Fruit fly (Drosophila melanogaster) whole organism, embryonic: ENCODE data around the gene CG18545.

ENCODE experiments used
- CG11504 ChIP-seq: fragments of 200-800 bp; sonication (Bioruptor generic); optimal IDR thresholded peaks from 3 replicates; lab custom pipeline; 2019; ENCODE audit warnings: missing biosample characterization, mild to moderate bottlenecking, missing genetic modification characterization, moderate library complexity
- CG12104 ChIP-seq: fragments of 200-800 bp; sonication (Bioruptor generic); optimal IDR thresholded peaks from 3 replicates; lab custom pipeline; 2016; ENCODE audit warnings: missing biosample characterization, missing genetic modification characterization
- CG1233 ChIP-seq: fragments of 200-800 bp; sonication (Bioruptor generic); optimal IDR thresholded peaks from 4 replicates; lab custom pipeline; 2018; ENCODE audit warnings: missing biosample characterization, mild to moderate bottlenecking, missing genetic modification characterization
- CG12942 ChIP-seq: fragments of 200-800 bp; sonication (Bioruptor generic); optimal IDR thresholded peaks from 3 replicates; lab custom pipeline; 2016; ENCODE audit warnings: missing biosample characterization, missing genetic modification characterization
- CG13287 ChIP-seq: fragments of 200-800 bp; sonication (Bioruptor generic); IDR thresholded peaks from 2 replicates; pipeline ENCODE4 v1.3.6; 2022; ENCODE audit warnings: missing biosample characterization, missing genetic modification characterization; ENCODE audit not compliant: partially characterized antibody
- CG13296 ChIP-seq: fragments of 200-800 bp; sonication (Bioruptor generic); optimal IDR thresholded peaks from 3 replicates; lab custom pipeline; 2018; ENCODE audit warnings: missing biosample characterization, mild to moderate bottlenecking, missing genetic modification characterization
- CG15073 ChIP-seq: fragments of 200-800 bp; sonication (Bioruptor generic); optimal IDR thresholded peaks from 2 replicates; lab custom pipeline; 2016; ENCODE audit warnings: missing biosample characterization, missing genetic modification characterization
- CG18599 ChIP-seq: fragments of 200-800 bp; sonication (Bioruptor generic); optimal IDR thresholded peaks from 3 replicates; lab custom pipeline; 2017; ENCODE audit warnings: missing biosample characterization, missing genetic modification characterization, mild to moderate bottlenecking, moderate library complexity, missing genetic modification reagents
- CG4282 ChIP-seq: fragments of 200-800 bp; sonication (Bioruptor generic); optimal IDR thresholded peaks from 2 replicates; lab custom pipeline; 2016; ENCODE audit warnings: missing biosample characterization, missing genetic modification characterization
- CG5180 ChIP-seq: fragments of 200-800 bp; sonication (Bioruptor generic); optimal IDR thresholded peaks from 3 replicates; lab custom pipeline; 2017; ENCODE audit warnings: missing biosample characterization, missing genetic modification characterization, mild to moderate bottlenecking, moderate library complexity, missing genetic modification reagents
- CG6654 ChIP-seq: fragments of 200-800 bp; sonication (Bioruptor generic); optimal IDR thresholded peaks from 2 replicates; lab custom pipeline; 2017; ENCODE audit warnings: missing biosample characterization, mild to moderate bottlenecking, missing genetic modification characterization
- CG6765 ChIP-seq: fragments of 200-800 bp; sonication (Bioruptor generic); optimal IDR thresholded peaks from 3 replicates; lab custom pipeline; 2017; ENCODE audit warnings: missing biosample characterization, mild to moderate bottlenecking, missing genetic modification characterization
- CG8281 ChIP-seq: fragments of 200-800 bp; sonication (Bioruptor generic); optimal IDR thresholded peaks from 2 replicates; lab custom pipeline; 2018; ENCODE audit warnings: missing biosample characterization, mild to moderate bottlenecking, missing genetic modification characterization, moderate library complexity
- CG8290 ChIP-seq, 3 experiments: fragments of 200-800 bp; sonication (Bioruptor generic); optimal IDR thresholded peaks; 2 replicates each; lab custom pipeline; 2016 to 2019; ENCODE audit warnings: missing biosample characterization in 3 of 3, missing genetic modification characterization in 3 of 3, mild to moderate bottlenecking in 2 of 3, moderate library complexity in 1 of 3
- CG9797 ChIP-seq: fragments of 200-800 bp; sonication (Bioruptor generic); optimal IDR thresholded peaks from 3 replicates; lab custom pipeline; 2018; ENCODE audit warnings: missing biosample characterization, mild to moderate bottlenecking, missing genetic modification characterization
- Dek ChIP-seq: fragments of 200-800 bp; sonication (Bioruptor generic); optimal IDR thresholded peaks from 3 replicates; lab custom pipeline; 2019; ENCODE audit warnings: missing biosample characterization, mild to moderate bottlenecking, missing genetic modification characterization, moderate library complexity
- HHEX ChIP-seq: fragments of 200-800 bp; sonication (Bioruptor generic); optimal IDR thresholded peaks from 3 replicates; lab custom pipeline; 2017; ENCODE audit warnings: missing biosample characterization, mild to moderate bottlenecking, missing genetic modification characterization, missing genetic modification reagents
- HLH3B ChIP-seq: fragments of 200-800 bp; sonication (Bioruptor generic); IDR thresholded peaks from 2 replicates; pipeline ENCODE4 v1.3.6; 2022; ENCODE audit warnings: missing biosample characterization, missing genetic modification characterization
- HLH54F ChIP-seq: fragments of 200-800 bp; sonication (Bioruptor generic); optimal IDR thresholded peaks from 3 replicates; lab custom pipeline; 2016; ENCODE audit warnings: missing biosample characterization, missing genetic modification characterization
- Hsf ChIP-seq: fragments of 200-800 bp; sonication (Bioruptor generic); optimal IDR thresholded peaks from 3 replicates; lab custom pipeline; 2016; ENCODE audit warnings: missing biosample characterization, missing genetic modification characterization
- NC2β ChIP-seq: fragments of 200-800 bp; sonication (Bioruptor generic); optimal IDR thresholded peaks from 2 replicates; lab custom pipeline; 2016; ENCODE audit warnings: missing biosample characterization, missing genetic modification characterization
- NK7.1 ChIP-seq: fragments of 200-800 bp; sonication (Bioruptor generic); optimal IDR thresholded peaks from 3 replicates; lab custom pipeline; 2016; ENCODE audit warnings: missing biosample characterization, missing genetic modification characterization
- Nf-YC ChIP-seq: fragments of 200-800 bp; optimal IDR thresholded peaks from 3 replicates; lab custom pipeline; 2019; ENCODE audit warnings: missing biosample characterization, mild to moderate bottlenecking, missing genetic modification characterization, moderate library complexity
- Oli ChIP-seq: fragments of 200-800 bp; sonication (Bioruptor generic); optimal IDR thresholded peaks from 2 replicates; lab custom pipeline; 2018; ENCODE audit warnings: missing biosample characterization, mild to moderate bottlenecking, missing genetic modification characterization, moderate library complexity
- Pdp1 ChIP-seq, 2 experiments: fragments of 200-800 bp; sonication (Bioruptor generic); optimal IDR thresholded peaks; 3 replicates each; lab custom pipeline; 2016; ENCODE audit warnings: missing biosample characterization in 2 of 2, missing genetic modification characterization in 2 of 2, mild to moderate bottlenecking in 1 of 2, moderate library complexity in 1 of 2
- Xbp1 ChIP-seq: fragments of 200-800 bp; sonication (Bioruptor generic); optimal IDR thresholded peaks from 3 replicates; lab custom pipeline; 2016; ENCODE audit warnings: missing biosample characterization, mild to moderate bottlenecking, missing genetic modification characterization
- bigmax ChIP-seq: fragments of 200-800 bp; sonication (Bioruptor generic); optimal IDR thresholded peaks from 2 replicates; lab custom pipeline; 2018; ENCODE audit warnings: missing biosample characterization, mild to moderate bottlenecking, missing genetic modification characterization
- br ChIP-seq: fragments of >200 bp; optimal IDR thresholded peaks from 2 replicates; lab custom pipeline; 2017
- cad ChIP-seq: fragments of >200 bp; optimal IDR thresholded peaks from 2 replicates; lab custom pipeline; 2017; ENCODE audit warnings: missing biosample characterization, missing genetic modification characterization
- cg ChIP-seq: fragments of 200-800 bp; sonication (Bioruptor generic); optimal IDR thresholded peaks from 3 replicates; lab custom pipeline; 2019; ENCODE audit warnings: missing biosample characterization, mild to moderate bottlenecking, missing genetic modification characterization, moderate library complexity
- cwo ChIP-seq: fragments of 200-800 bp; sonication (Bioruptor generic); optimal IDR thresholded peaks from 3 replicates; lab custom pipeline; 2017; ENCODE audit warnings: missing biosample characterization, missing genetic modification characterization, mild to moderate bottlenecking, moderate library complexity, missing genetic modification reagents
- dati ChIP-seq: fragments of 200-800 bp; sonication (Bioruptor generic); IDR thresholded peaks from 2 replicates; pipeline ENCODE4 v1.3.6; 2022; ENCODE audit warnings: missing biosample characterization, missing genetic modification characterization
- ems ChIP-seq: fragments of 200-800 bp; sonication (Bioruptor generic); optimal IDR thresholded peaks from 3 replicates; lab custom pipeline; 2016; ENCODE audit warnings: missing biosample characterization, missing genetic modification characterization
- esg ChIP-seq: fragments of 200-800 bp; sonication (Bioruptor generic); conservative IDR thresholded peaks from 2 replicates; pipeline ENCODE4 v1.3.6; 2022; ENCODE audit warnings: missing biosample characterization, missing genetic modification characterization
- fd3F ChIP-seq: fragments of 200-800 bp; sonication (Bioruptor generic); optimal IDR thresholded peaks from 2 replicates; lab custom pipeline; 2018; ENCODE audit warnings: missing biosample characterization, mild to moderate bottlenecking, missing genetic modification characterization, moderate library complexity
- ham ChIP-seq: fragments of 200-800 bp; sonication (Bioruptor generic); IDR thresholded peaks from 2 replicates; pipeline ENCODE4 v1.3.6; 2022; ENCODE audit warnings: missing biosample characterization, missing genetic modification characterization
- ind ChIP-seq: fragments of 200-800 bp; sonication (Bioruptor generic); optimal IDR thresholded peaks from 3 replicates; lab custom pipeline; 2016; ENCODE audit warnings: missing biosample characterization, missing genetic modification characterization
- ken ChIP-seq: fragments of 200-800 bp; sonication (Bioruptor generic); IDR thresholded peaks from 3 replicates; pipeline ENCODE4 v1.3.6; 2022; ENCODE audit warnings: missing biosample characterization, missing genetic modification characterization
- kni ChIP-seq: fragments of 200-800 bp; sonication (Bioruptor generic); optimal IDR thresholded peaks from 3 replicates; lab custom pipeline; 2017; ENCODE audit warnings: mild to moderate bottlenecking, missing biosample characterization, missing genetic modification reagents, missing genetic modification characterization
- pum ChIP-seq: fragments of 200-800 bp; sonication (Bioruptor generic); optimal IDR thresholded peaks from 2 replicates; lab custom pipeline; 2016; ENCODE audit warnings: missing biosample characterization, missing genetic modification characterization
- rib ChIP-seq: fragments of 200-800 bp; sonication (Bioruptor generic); IDR thresholded peaks from 2 replicates; pipeline ENCODE4 v1.3.6; 2022; ENCODE audit warnings: missing biosample characterization, missing genetic modification characterization
- sens ChIP-seq: fragments of 200-800 bp; sonication (Bioruptor generic); peaks from one replicate; lab custom pipeline; 2016; ENCODE audit warnings: missing biosample characterization, missing genetic modification characterization
- sima ChIP-seq: fragments of 200-800 bp; sonication (Bioruptor generic); optimal IDR thresholded peaks from 2 replicates; lab custom pipeline; 2016; ENCODE audit warnings: missing biosample characterization, missing genetic modification characterization
- sug ChIP-seq: fragments of 200-800 bp; optimal IDR thresholded peaks from 2 replicates; lab custom pipeline; 2019; ENCODE audit warnings: missing biosample characterization, mild to moderate bottlenecking, missing genetic modification characterization, moderate library complexity
- trem ChIP-seq: fragments of 200-800 bp; optimal IDR thresholded peaks from 3 replicates; lab custom pipeline; 2019; ENCODE audit warnings: missing biosample characterization, mild to moderate bottlenecking, missing genetic modification characterization, moderate library complexity
- ttk ChIP-seq: fragments of 200-800 bp; sonication (Bioruptor generic); IDR thresholded peaks from 2 replicates; pipeline ENCODE4 v2.1.2; 2022; ENCODE audit warnings: missing biosample characterization, missing genetic modification characterization
- vfl ChIP-seq: fragments of 200-800 bp; sonication (Bioruptor generic); optimal IDR thresholded peaks from 2 replicates; lab custom pipeline; 2016; ENCODE audit warnings: missing biosample characterization, missing genetic modification characterization
- zen2 ChIP-seq: fragments of 200-800 bp; sonication (Bioruptor generic); IDR thresholded peaks from 3 replicates; pipeline ENCODE4 v1.3.6; 2022; ENCODE audit warnings: missing biosample characterization, missing genetic modification characterization; ENCODE audit not compliant: partially characterized antibody

The CG18545 gene

DNA sequence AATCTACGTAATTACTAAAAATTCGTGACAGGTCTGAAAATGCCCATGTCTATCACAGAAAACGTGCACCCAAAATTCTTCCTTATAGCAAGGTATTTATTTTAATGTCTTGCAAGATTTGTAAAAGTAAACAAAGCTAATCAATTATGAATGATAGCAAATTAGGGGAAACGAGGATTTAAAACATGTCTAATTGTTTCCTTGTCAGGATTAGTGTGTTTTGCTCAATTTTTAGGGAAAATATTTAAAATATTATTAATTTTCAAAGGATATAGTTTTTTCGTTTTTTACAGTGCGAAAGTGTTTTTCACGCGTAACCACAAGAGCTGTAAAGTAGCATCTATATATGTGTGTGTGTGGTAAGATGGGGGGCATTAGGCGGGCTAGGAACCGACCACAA, 38.2 kb downstream of the CG18545 start (continued):
- TF ChIP-seq ind (GFP tag; lab: Kevin White, UChicago), result no peak

- TF ChIP-seq CG5180 (GFP tag; lab: Kevin White, UChicago) (peak; percentile 95), bigmax (no peak), CG4282 (GFP tag; lab: Kevin White, UChicago) (no peak), kni (GFP tag; lab: Kevin White, UChicago) (peak; percentile 38), cwo (GFP tag; lab: Kevin White, UChicago) (peak; percentile 58), sens (no peak), Pdp1 (GFP tag; optimal IDR thresholded peaks at IDR 0.05; lab: Kevin White, UChicago) (peak in 1 of 2 experiments; percentile 64), NK7.1 (GFP tag; lab: Kevin White, UChicago) (no peak), cg (GFP tag; lab: Kevin White, UChicago) (peak; percentile 16), CG8290 (GFP tag; optimal IDR thresholded peaks at IDR 0.05; lab: Kevin White, UChicago) (no peak), CG8290 (tag; optimal IDR thresholded peaks at IDR 0.05; lab: Kevin White, UChicago) (peak in 1 of 2 experiments; percentile 2)
Measured at dm6 chr3R:10379409-10379808, 38.7 kb downstream of the CG18545 start.

- TF ChIP-seq rib (GFP tag; lab: Robert Waterston, UW) (no peak), HLH54F (GFP tag; lab: Kevin White, UChicago) (no peak), CG13287 (GFP tag; lab: Robert Waterston, UW) (no peak), CG11504 (tag; lab: Kevin White, UChicago) (peak; percentile 1), ems (GFP tag; lab: Kevin White, UChicago) (no peak), Dek (tag; lab: Kevin White, UChicago) (no peak), Xbp1 (GFP tag; lab: Kevin White, UChicago) (no peak), ken (no peak), br (lab: Kevin White, UChicago) (no peak), HHEX (GFP tag; lab: Kevin White, UChicago) (peak; percentile 20), ttk (GFP tag; lab: Robert Waterston, UW) (no peak), CG12104 (GFP tag; lab: Kevin White, UChicago) (no peak), vfl (GFP tag; lab: Kevin White, UChicago) (no peak), trem (tag; lab: Kevin White, UChicago) (no peak), CG9797 (GFP tag; lab: Kevin White, UChicago) (no peak), Nf-YC (tag; lab: Kevin White, UChicago) (no peak), CG13296 (GFP tag; lab: Kevin White, UChicago) (no peak), ham (no peak), zen2 (GFP tag; lab: Robert Waterston, UW) (no peak), CG15073 (GFP tag; lab: Kevin White, UChicago) (no peak), Hsf (GFP tag; lab: Kevin White, UChicago) (no peak), CG8281 (no peak), CG18599 (GFP tag; lab: Kevin White, UChicago) (peak; percentile 55), dati (GFP tag; lab: Robert Waterston, UW) (no peak), CG12942 (no peak), pum (no peak), CG6654 (GFP tag; lab: Kevin White, UChicago) (no peak), CG6765 (GFP tag; lab: Kevin White, UChicago) (no peak), sug (tag; lab: Kevin White, UChicago) (peak; percentile 42), CG1233 (GFP tag; lab: Kevin White, UChicago) (no peak), sima (GFP tag; lab: Kevin White, UChicago) (no peak), ind (GFP tag; lab: Kevin White, UChicago) (no peak), fd3F (GFP tag; lab: Kevin White, UChicago) (peak; percentile 21), esg (GFP tag; lab: Robert Waterston, UW) (no peak), HLH3B (GFP tag; lab: Robert Waterston, UW) (no peak), cad (GFP tag; lab: Kevin White, UChicago) (no peak), NC2β (GFP tag; lab: Kevin White, UChicago) (no peak), Oli (peak; percentile 3)
Measured at dm6 chr3R:10380025-10380424, 39.3 kb downstream of the CG18545 start.
